Worm (Caenorhabditis elegans) whole organism, late embryonic: ENCODE data around the gene F31E3.2.

ENCODE experiments used
- ceh-22 ChIP-seq: sonication (generic microtip); optimal IDR thresholded peaks from 2 replicates; lab custom pipeline; 2017; ENCODE audit warnings: missing biosample characterization, missing genetic modification characterization
- ceh-34 ChIP-seq: sonication (generic microtip); optimal IDR thresholded peaks from 2 replicates; lab custom pipeline; 2016; ENCODE audit warnings: mild to moderate bottlenecking, missing genetic modification characterization, missing compliant biosample characterization
- elt-2 ChIP-seq: sonication (generic microtip); optimal IDR thresholded peaks from 2 replicates; lab custom pipeline; 2016; ENCODE audit warnings: missing genetic modification reagents, missing genetic modification characterization, missing compliant biosample characterization
- fkh-10 ChIP-seq: fragments of 150-350 bp; optimal IDR thresholded peaks from 2 replicates; lab custom pipeline; 2014; ENCODE audit warnings: missing biosample characterization, missing genetic modification reagents, missing genetic modification characterization
- hlh-13 ChIP-seq: fragments of 200-800 bp; sonication (Bioruptor generic); optimal IDR thresholded peaks from 2 replicates; lab custom pipeline; 2018; ENCODE audit warnings: mild to moderate bottlenecking, missing genetic modification characterization, missing compliant biosample characterization
- hlh-15 ChIP-seq: sonication (generic microtip); optimal IDR thresholded peaks from 2 replicates; lab custom pipeline; 2016; ENCODE audit warnings: missing genetic modification characterization, missing compliant biosample characterization
- lin-11 ChIP-seq: fragments of 200-800 bp; sonication (Bioruptor generic); optimal IDR thresholded peaks from 2 replicates; lab custom pipeline; 2018; ENCODE audit warnings: mild to moderate bottlenecking, missing genetic modification characterization, missing compliant biosample characterization
- nhr-11 ChIP-seq: fragments of 150-350 bp; optimal IDR thresholded peaks from 2 replicates; lab custom pipeline; 2014; ENCODE audit warnings: missing biosample characterization, missing genetic modification characterization
- pag-3 ChIP-seq: sonication (generic microtip); optimal IDR thresholded peaks from 2 replicates; lab custom pipeline; 2016; ENCODE audit warnings: missing compliant biosample characterization, missing genetic modification characterization, borderline replicate concordance
- pha-4 ChIP-seq: fragments of 150-350 bp; optimal IDR thresholded peaks from 2 replicates; lab custom pipeline; 2018; ENCODE audit warnings: missing biosample characterization, missing genetic modification reagents, missing genetic modification characterization
- unc-55 ChIP-seq: sonication (generic microtip); optimal IDR thresholded peaks from 2 replicates; lab custom pipeline; 2017; ENCODE audit warnings: missing biosample characterization, missing genetic modification reagents, missing genetic modification characterization

DNA sequence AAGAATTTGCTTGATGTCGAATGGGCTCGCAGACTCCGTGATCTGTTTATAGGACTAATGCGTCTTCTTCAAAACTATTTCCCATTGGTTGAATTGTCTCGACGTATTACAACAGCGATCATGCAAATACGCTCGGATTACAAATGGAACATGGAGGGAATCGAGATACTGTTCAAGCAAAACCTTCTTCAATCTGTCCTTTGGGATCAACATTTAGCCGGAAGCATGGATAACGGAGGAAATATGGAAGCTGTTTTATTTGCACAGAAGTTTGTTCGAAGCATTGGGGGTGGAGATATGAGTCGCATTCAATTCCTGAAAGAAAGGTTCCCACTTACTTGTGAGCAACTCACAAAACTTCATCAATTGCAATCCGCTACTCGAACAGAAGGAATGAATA lies 18.0 kb upstream of the F31E3.2 start:
- TF ChIP-seq unc-55 (GFP tag; lab: Kevin White, UChicago) (no peak), ceh-22 (tag; lab: Kevin White, UChicago) (no peak), nhr-11 (tag; lab: Kevin White, UChicago) (no peak), ceh-34 (no peak), pag-3 (tag; lab: Kevin White, UChicago) (no peak), hlh-13 (no peak), hlh-15 (tag; lab: Kevin White, UChicago) (no peak), elt-2 (tag; lab: Kevin White, UChicago) (no peak), pha-4 (tag; lab: Kevin White, UChicago) (no peak), fkh-10 (GFP tag; lab: Kevin White, UChicago) (no peak), lin-11 (no peak)
